Worm (Caenorhabditis elegans) whole organism, L4 larva: ENCODE results near the gene T24H10.5.
A peak's percentile ranks its signal among the peaks of the same experiment; 100 is the strongest.

Experiments used
- F10B5.3 ChIP-seq: sonication (generic microtip); optimal IDR thresholded peaks from 2 replicates; lab custom pipeline; 2016; ENCODE audit warnings: mild to moderate bottlenecking, missing genetic modification characterization, missing compliant biosample characterization
- R02D3.7 ChIP-seq: fragments of 150-350 bp; sonication (generic microtip); optimal IDR thresholded peaks from 3 replicates; lab custom pipeline; 2014; ENCODE audit warnings: missing biosample characterization, missing genetic modification characterization
- T20F7.1 ChIP-seq: fragments of 200-800 bp; sonication (Bioruptor generic); optimal IDR thresholded peaks from 2 replicates; lab custom pipeline; 2018; ENCODE audit warnings: mild to moderate bottlenecking, missing genetic modification characterization, missing compliant biosample characterization
- Y105C5A.15 ChIP-seq: fragments of 200-800 bp; sonication (Bioruptor generic); IDR thresholded peaks from 2 replicates; pipeline ENCODE4 v1.3.6; 2022; ENCODE audit warnings: missing genetic modification characterization, missing compliant biosample characterization
- Y48G9A.11 ChIP-seq: fragments of 200-800 bp; sonication (Bioruptor generic); IDR thresholded peaks from 2 replicates; pipeline ENCODE4 v1.3.6; 2022; ENCODE audit warnings: missing genetic modification reagents, missing genetic modification characterization, missing compliant biosample characterization
- Y75B8A.6 ChIP-seq: fragments of 200-800 bp; sonication (Bioruptor generic); IDR thresholded peaks from 2 replicates; pipeline ENCODE4 v1.3.6; 2022; ENCODE audit warnings: missing genetic modification reagents, missing genetic modification characterization, missing compliant biosample characterization
- aly-2 ChIP-seq: sonication (generic microtip); optimal IDR thresholded peaks from 2 replicates; lab custom pipeline; 2018; ENCODE audit warnings: missing biosample characterization, missing genetic modification characterization
- ceh-28 ChIP-seq: fragments of 150-350 bp; optimal IDR thresholded peaks from 2 replicates; lab custom pipeline; 2014; ENCODE audit warnings: missing biosample characterization, missing genetic modification reagents, missing genetic modification characterization
- ceh-44 ChIP-seq: fragments of 200-800 bp; sonication (Bioruptor generic); IDR thresholded peaks from 2 replicates; pipeline ENCODE4 v1.3.6; 2022; ENCODE audit warnings: missing genetic modification reagents, missing genetic modification characterization, missing compliant biosample characterization
- ceh-82 ChIP-seq: sonication (generic microtip); optimal IDR thresholded peaks from 2 replicates; lab custom pipeline; 2017; ENCODE audit warnings: missing biosample characterization, missing genetic modification characterization
- cey-2 ChIP-seq: sonication (generic microtip); optimal IDR thresholded peaks from 3 replicates; lab custom pipeline; 2017; ENCODE audit warnings: missing genetic modification characterization, mild to moderate bottlenecking, missing compliant biosample characterization, antibody characterized with exemption, borderline replicate concordance; ENCODE audit not compliant: insufficient read depth
- daf-8 ChIP-seq: fragments of 200-800 bp; sonication (Bioruptor generic); IDR thresholded peaks from 2 replicates; pipeline ENCODE4 v1.3.6; 2022; ENCODE audit warnings: missing genetic modification characterization, missing compliant biosample characterization
- dmd-8 ChIP-seq: fragments of 200-800 bp; sonication (Bioruptor generic); IDR thresholded peaks from 2 replicates; pipeline ENCODE4 v1.3.6; 2022; ENCODE audit warnings: missing genetic modification characterization, missing compliant biosample characterization
- dpl-1 ChIP-seq: fragments of 150-350 bp; optimal IDR thresholded peaks from 2 replicates; lab custom pipeline; 2014; ENCODE audit warnings: missing biosample characterization, missing genetic modification reagents, missing genetic modification characterization
- dve-1 ChIP-seq: sonication (generic microtip); optimal IDR thresholded peaks from 2 replicates; lab custom pipeline; 2017; ENCODE audit warnings: antibody characterized with exemption, mild to moderate bottlenecking, missing genetic modification characterization, missing compliant biosample characterization; ENCODE audit not compliant: insufficient read depth
- fos-1 ChIP-seq: fragments of 150-350 bp; optimal IDR thresholded peaks from 2 replicates; lab custom pipeline; 2014; ENCODE audit warnings: missing biosample characterization, missing genetic modification characterization
- hlh-30 ChIP-seq: sonication (generic microtip); optimal IDR thresholded peaks from 2 replicates; lab custom pipeline; 2017; ENCODE audit warnings: antibody characterized with exemption, mild to moderate bottlenecking, missing genetic modification characterization, missing compliant biosample characterization; ENCODE audit not compliant: insufficient read depth
- hmg-1.1 ChIP-seq: fragments of 200-800 bp; sonication (Bioruptor generic); IDR thresholded peaks from 2 replicates; pipeline ENCODE4 v1.3.6; 2022; ENCODE audit warnings: missing genetic modification reagents, missing genetic modification characterization, missing compliant biosample characterization
- jun-1 ChIP-seq: fragments of 150-350 bp; optimal IDR thresholded peaks from 2 replicates; lab custom pipeline; 2014; ENCODE audit warnings: missing biosample characterization, missing genetic modification reagents, missing genetic modification characterization
- lin-1 ChIP-seq: fragments of 200-800 bp; sonication (Bioruptor generic); IDR thresholded peaks from 2 replicates; pipeline ENCODE4 v1.3.6; 2022; ENCODE audit warnings: missing genetic modification reagents, missing genetic modification characterization, missing compliant biosample characterization
- lin-13 ChIP-seq: fragments of 150-350 bp; optimal IDR thresholded peaks from 2 replicates; lab custom pipeline; 2014; ENCODE audit warnings: missing biosample characterization, missing genetic modification reagents, missing genetic modification characterization
- lin-29 ChIP-seq: fragments of 200-800 bp; sonication (Bioruptor generic); IDR thresholded peaks from 2 replicates; pipeline ENCODE4 v1.3.6; 2022; ENCODE audit warnings: missing genetic modification reagents, missing genetic modification characterization, missing compliant biosample characterization
- lin-38 ChIP-seq: fragments of 200-800 bp; sonication (Bioruptor generic); IDR thresholded peaks from 2 replicates; pipeline ENCODE4 v1.3.6; 2022; ENCODE audit warnings: missing genetic modification reagents, missing genetic modification characterization, missing compliant biosample characterization
- lsy-2 ChIP-seq, 2 experiments: fragments of 150-350 bp in 1 of 2; sonication (generic microtip) in 1 of 2; optimal IDR thresholded peaks; 2 replicates each; lab custom pipeline; 2014 to 2017; ENCODE audit warnings: missing biosample characterization in 2 of 2, missing genetic modification characterization in 2 of 2
- madf-5 ChIP-seq, 2 experiments: fragments of 200-800 bp; sonication (Bioruptor generic); IDR thresholded peaks; 2 replicates each; pipeline ENCODE4 v1.3.6; 2022; ENCODE audit warnings: missing compliant biosample characterization in 2 of 2, missing genetic modification characterization in 2 of 2
- madf-9 ChIP-seq: fragments of 200-800 bp; sonication (Bioruptor generic); conservative IDR thresholded peaks from 2 replicates; pipeline ENCODE4 v1.3.6; 2022; ENCODE audit warnings: missing genetic modification reagents, missing genetic modification characterization, missing compliant biosample characterization
- mdt-29 ChIP-seq: fragments of 200-800 bp; sonication (Bioruptor generic); IDR thresholded peaks from 2 replicates; pipeline ENCODE4 v1.3.6; 2022; ENCODE audit warnings: missing genetic modification reagents, missing genetic modification characterization, missing compliant biosample characterization
- mep-1 ChIP-seq: fragments of 150-350 bp; sonication (generic microtip); optimal IDR thresholded peaks from 3 replicates; lab custom pipeline; 2014; ENCODE audit warnings: missing biosample characterization, missing genetic modification characterization
- mes-2 ChIP-seq: sonication (generic microtip); optimal IDR thresholded peaks from 2 replicates; lab custom pipeline; 2016; ENCODE audit warnings: missing genotype, mild to moderate bottlenecking, missing genetic modification characterization, missing compliant biosample characterization; ENCODE audit not compliant: poor library complexity, severe bottlenecking
- mxl-2 ChIP-seq: fragments of 200-800 bp; sonication (Bioruptor generic); conservative IDR thresholded peaks from 2 replicates; pipeline ENCODE4 v1.3.6; 2022; ENCODE audit warnings: missing genetic modification reagents, missing genetic modification characterization, missing compliant biosample characterization
- nhr-102 ChIP-seq: sonication (generic microtip); optimal IDR thresholded peaks from 2 replicates; lab custom pipeline; 2016; ENCODE audit warnings: mild to moderate bottlenecking, missing genetic modification characterization, moderate library complexity, missing compliant biosample characterization
- nhr-11 ChIP-seq: fragments of 150-350 bp; optimal IDR thresholded peaks from 2 replicates; lab custom pipeline; 2014; ENCODE audit warnings: missing biosample characterization, missing genetic modification characterization
- nhr-111 ChIP-seq: fragments of 200-800 bp; sonication (Bioruptor generic); optimal IDR thresholded peaks from 2 replicates; lab custom pipeline; 2018; ENCODE audit warnings: mild to moderate bottlenecking, missing genetic modification characterization, missing compliant biosample characterization
- nhr-25 ChIP-seq: sonication (generic microtip); optimal IDR thresholded peaks from 2 replicates; lab custom pipeline; 2017; ENCODE audit warnings: missing genetic modification characterization, mild to moderate bottlenecking, missing compliant biosample characterization, antibody characterized with exemption, moderate library complexity, borderline replicate concordance; ENCODE audit not compliant: insufficient read depth
- nhr-28 ChIP-seq: fragments of 150-350 bp; optimal IDR thresholded peaks from 2 replicates; lab custom pipeline; 2014; ENCODE audit warnings: missing biosample characterization, missing genetic modification characterization
- nhr-48 ChIP-seq: sonication (generic microtip); optimal IDR thresholded peaks from 2 replicates; lab custom pipeline; 2016; ENCODE audit warnings: mild to moderate bottlenecking, missing genetic modification characterization, missing compliant biosample characterization
- nhr-77 ChIP-seq: fragments of 150-350 bp; optimal IDR thresholded peaks from 2 replicates; lab custom pipeline; 2014; ENCODE audit warnings: missing biosample characterization, missing genetic modification characterization
- pha-4 ChIP-seq, 2 experiments: fragments of 150-350 bp in 1 of 2; fragments of 200-800 bp in 1 of 2; sonication (Bioruptor generic) in 1 of 2; IDR thresholded peaks in 1 of 2; optimal IDR thresholded peaks in 1 of 2; 2 replicates each; pipeline versions ENCODE4 v1.3.6 to Lab custom; 2014 to 2022; ENCODE audit warnings: missing genetic modification characterization in 2 of 2, missing genetic modification reagents in 2 of 2, missing biosample characterization in 1 of 2, missing compliant biosample characterization in 1 of 2
- php-3 ChIP-seq: fragments of 200-800 bp; sonication (Bioruptor generic); IDR thresholded peaks from 2 replicates; pipeline ENCODE4 v1.3.6; 2022; ENCODE audit warnings: missing genetic modification reagents, missing genetic modification characterization, missing compliant biosample characterization
- set-16 ChIP-seq: fragments of 200-800 bp; sonication (Bioruptor generic); IDR thresholded peaks from 2 replicates; pipeline ENCODE4 v1.3.6; 2022; ENCODE audit warnings: missing genetic modification reagents, missing genetic modification characterization, missing compliant biosample characterization
- skn-1 ChIP-seq: fragments of 150-350 bp; optimal IDR thresholded peaks from 2 replicates; lab custom pipeline; 2014; ENCODE audit warnings: missing biosample characterization, missing genetic modification characterization
- snpc-1.2 ChIP-seq: fragments of 200-800 bp; sonication (Bioruptor generic); IDR thresholded peaks from 2 replicates; pipeline ENCODE4 v1.3.6; 2022; ENCODE audit warnings: missing genetic modification reagents, missing genetic modification characterization, missing compliant biosample characterization
- tra-1 ChIP-seq: fragments of 200-800 bp; sonication (Bioruptor generic); IDR thresholded peaks from 2 replicates; pipeline ENCODE4 v1.3.6; 2022; ENCODE audit warnings: missing genetic modification reagents, missing genetic modification characterization, missing compliant biosample characterization
- unc-130 ChIP-seq: sonication (generic microtip); optimal IDR thresholded peaks from 2 replicates; lab custom pipeline; 2016; ENCODE audit warnings: missing genetic modification reagents, missing genetic modification characterization, missing compliant biosample characterization
- unc-62 ChIP-seq, 3 experiments: fragments of 150-350 bp in 1 of 3; sonication (generic microtip); optimal IDR thresholded peaks in 2 of 3; peaks in 1 of 3; 1 replicate in 1 of 3; 2 replicates in 2 of 3; lab custom pipeline; 2014 to 2017; ENCODE audit warnings: missing biosample characterization in 3 of 3, missing genetic modification characterization in 3 of 3, missing genetic modification reagents in 3 of 3, missing genotype in 1 of 3
- vab-7 ChIP-seq: fragments of 200-800 bp; sonication (Bioruptor generic); IDR thresholded peaks from 2 replicates; pipeline ENCODE4 v1.3.6; 2022; ENCODE audit warnings: missing genetic modification reagents, missing genetic modification characterization, missing compliant biosample characterization
- zfp-2 ChIP-seq: sonication (generic microtip); optimal IDR thresholded peaks from 2 replicates; lab custom pipeline; 2016; ENCODE audit warnings: mild to moderate bottlenecking, missing genetic modification characterization, missing compliant biosample characterization
- zfp-3 ChIP-seq: fragments of 200-800 bp; sonication (Bioruptor generic); conservative IDR thresholded peaks from 2 replicates; pipeline ENCODE4 v1.3.6; 2022; ENCODE audit warnings: missing genetic modification reagents, missing genetic modification characterization, missing compliant biosample characterization
- ztf-11 ChIP-seq: fragments of 150-350 bp; optimal IDR thresholded peaks from 2 replicates; lab custom pipeline; 2014; ENCODE audit warnings: missing biosample characterization, missing genetic modification characterization

T24H10.5 gene

ce11 chrII:9128132-9128531 lies 27.2 kb downstream of the T24H10.5 start (continued):
- TF ChIP-seq skn-1 = no peak
- no peak for TF ChIP-seq madf-9
- no peak for TF ChIP-seq pha-4 (GFP tag; IDR thresholded peaks at IDR 0.05; lab: Robert Waterston, UW)
- no peak for TF ChIP-seq pha-4 (tag; optimal IDR thresholded peaks at IDR 0.05; lab: Kevin White, UChicago)
- 0 out of 2 replicates have a peak, but pooled peaks have one; percentile 13 for TF ChIP-seq Y75B8A.6 (GFP tag; lab: Robert Waterston, UW)
- TF ChIP-seq zfp-3 (GFP tag; lab: Robert Waterston, UW) = peak; percentile 67
- 0 out of 2 replicates have a peak, but pooled peaks have one; percentile 12 for TF ChIP-seq php-3 (GFP tag; lab: Robert Waterston, UW)
- TF ChIP-seq dpl-1 = peak; percentile 42
- peak; percentile 84 for TF ChIP-seq dve-1 (tag; lab: Kevin White, UChicago)
- no peak for TF ChIP-seq unc-130 (GFP tag; lab: Kevin White, UChicago)
- TF ChIP-seq mdt-29 = peak; percentile 83
- TF ChIP-seq lin-13 (GFP tag; lab: Kevin White, UChicago) = no peak
- TF ChIP-seq nhr-77 = peak; percentile 68
- TF ChIP-seq lin-1 (GFP tag; lab: Robert Waterston, UW) = no peak; the same call in 1 of the 2 replicates
- no peak for TF ChIP-seq dmd-8 (GFP tag; lab: Robert Waterston, UW)
- no peak for TF ChIP-seq ztf-11 (tag; lab: Kevin White, UChicago)
- TF ChIP-seq aly-2 (tag; lab: Kevin White, UChicago) = no peak
- 0 out of 4 replicates have a peak, but pooled peaks of 1 of the 2 experiments have one; percentile 26 for TF ChIP-seq madf-5 (GFP tag; IDR thresholded peaks at IDR 0.05; lab: Robert Waterston, UW)
- no peak for TF ChIP-seq fos-1 (tag; lab: Kevin White, UChicago)
- no peak for TF ChIP-seq ceh-28 (tag; lab: Kevin White, UChicago)
- TF ChIP-seq unc-62 (GFP tag; optimal IDR thresholded peaks at IDR 0.05 in 1 of 2; lab: Kevin White, UChicago) = peak in 1 of 2 experiments; percentile 45
- no peak for TF ChIP-seq unc-62 (tag; optimal IDR thresholded peaks at IDR 0.05; lab: Kevin White, UChicago)
- peak; percentile 47 for TF ChIP-seq hlh-30
- peak; percentile 65 for TF ChIP-seq cey-2 (tag; lab: Kevin White, UChicago)
- TF ChIP-seq T20F7.1 (GFP tag; lab: Kevin White, UChicago) = peak; percentile 20
- TF ChIP-seq Y105C5A.15 (GFP tag; lab: Robert Waterston, UW) = no peak
- no peak for TF ChIP-seq zfp-2 (tag; lab: Kevin White, UChicago)
- no peak for TF ChIP-seq snpc-1.2 (GFP tag; lab: Robert Waterston, UW)
- no peak for TF ChIP-seq set-16 (GFP tag; lab: Robert Waterston, UW)
- no peak for TF ChIP-seq Y48G9A.11 (GFP tag; lab: Robert Waterston, UW)
- no peak for TF ChIP-seq R02D3.7 (tag; lab: Kevin White, UChicago)
- no peak for TF ChIP-seq nhr-111 (GFP tag; lab: Kevin White, UChicago)
- no peak for TF ChIP-seq nhr-25 (tag; lab: Kevin White, UChicago)
- TF ChIP-seq jun-1 = no peak
- TF ChIP-seq lin-29 (GFP tag; lab: Robert Waterston, UW) = peak; percentile 69
- peak; percentile 44 to 68 for TF ChIP-seq lsy-2 (tag; optimal IDR thresholded peaks at IDR 0.05; lab: Kevin White, UChicago)
- TF ChIP-seq nhr-28 (tag; lab: Kevin White, UChicago) = peak; percentile 86
- TF ChIP-seq vab-7 (GFP tag; lab: Robert Waterston, UW) = no peak
- peak; percentile 33 for TF ChIP-seq nhr-11
- no peak for TF ChIP-seq ceh-44 (GFP tag; lab: Robert Waterston, UW)
- TF ChIP-seq nhr-48 (tag; lab: Kevin White, UChicago) = peak; percentile 79
- TF ChIP-seq mxl-2 (GFP tag; lab: Robert Waterston, UW) = no peak
- TF ChIP-seq hmg-1.1 = 0 out of 2 replicates have a peak, but pooled peaks have one; percentile 21
- peak; percentile 19 for TF ChIP-seq nhr-102
- TF ChIP-seq daf-8 = no peak
- TF ChIP-seq ceh-82 (tag; lab: Kevin White, UChicago) = no peak
- TF ChIP-seq mep-1 (tag; lab: Kevin White, UChicago) = peak; percentile 40
- peak; percentile 19 for TF ChIP-seq mes-2
- peak; percentile 26; the same call in 1 of the 2 replicates for TF ChIP-seq lin-38 (GFP tag; lab: Robert Waterston, UW)
- TF ChIP-seq tra-1 (GFP tag; lab: Robert Waterston, UW) = peak; percentile 68; the same call in 1 of the 2 replicates
- TF ChIP-seq F10B5.3 (tag; lab: Kevin White, UChicago) = no peak
